Worm (Caenorhabditis elegans) whole organism, early embryonic: ENCODE results near the gene C52A10.3.

Experiments
- B0310.2 ChIP-seq: sonication (generic microtip); optimal IDR thresholded peaks from 2 replicates; lab custom pipeline; 2016; ENCODE audit warnings: mild to moderate bottlenecking, missing genetic modification characterization, missing compliant biosample characterization
- F13C5.2 ChIP-seq: sonication (generic microtip); optimal IDR thresholded peaks from 2 replicates; lab custom pipeline; 2017; ENCODE audit warnings: mild to moderate bottlenecking, missing genetic modification characterization, inconsistent platforms, missing compliant biosample characterization
- aly-1 ChIP-seq: sonication (generic microtip); optimal IDR thresholded peaks from 2 replicates; lab custom pipeline; 2016; ENCODE audit warnings: missing genetic modification characterization, missing compliant biosample characterization
- ama-1 ChIP-seq: fragments of 150-350 bp; optimal IDR thresholded peaks from 2 replicates; lab custom pipeline; 2014
- ceh-13 ChIP-seq: fragments of 200-800 bp; sonication (Bioruptor generic); optimal IDR thresholded peaks from 2 replicates; lab custom pipeline; 2018; ENCODE audit warnings: mild to moderate bottlenecking, missing genetic modification characterization, missing compliant biosample characterization
- ceh-36 ChIP-seq: sonication (generic microtip); optimal IDR thresholded peaks from 2 replicates; lab custom pipeline; 2016; ENCODE audit warnings: missing genetic modification characterization, inconsistent platforms, missing compliant biosample characterization
- hmbx-1 ChIP-seq: sonication (generic microtip); optimal IDR thresholded peaks from 2 replicates; lab custom pipeline; 2016; ENCODE audit warnings: mild to moderate bottlenecking, missing genetic modification characterization, missing compliant biosample characterization
- hmg-4 ChIP-seq: fragments of 200-800 bp; sonication (Bioruptor generic); optimal IDR thresholded peaks from 2 replicates; lab custom pipeline; 2018; ENCODE audit warnings: mild to moderate bottlenecking, missing genetic modification characterization, missing compliant biosample characterization
- hnd-1 ChIP-seq: sonication (generic microtip); optimal IDR thresholded peaks from 2 replicates; lab custom pipeline; 2016; ENCODE audit warnings: missing genetic modification characterization, missing compliant biosample characterization
- pes-1 ChIP-seq: fragments of 200-800 bp; sonication (Bioruptor generic); IDR thresholded peaks from 2 replicates; pipeline ENCODE4 v1.3.6; 2022; ENCODE audit warnings: missing genetic modification reagents, missing genetic modification characterization, missing compliant biosample characterization
- scrt-1 ChIP-seq: fragments of 200-800 bp; sonication (Bioruptor generic); IDR thresholded peaks from 2 replicates; pipeline ENCODE4 v1.3.6; 2022; ENCODE audit warnings: missing genetic modification characterization, missing compliant biosample characterization
- sea-1 ChIP-seq: fragments of 200-800 bp; sonication (Bioruptor generic); conservative IDR thresholded peaks from 2 replicates; pipeline ENCODE4 v1.3.6; 2022; ENCODE audit warnings: missing genetic modification characterization, missing compliant biosample characterization
- tbx-11 ChIP-seq: fragments of 200-800 bp; sonication (Bioruptor generic); IDR thresholded peaks from 2 replicates; pipeline ENCODE4 v1.3.6; 2022; ENCODE audit warnings: missing genetic modification characterization, missing compliant biosample characterization
- tbx-37 ChIP-seq: fragments of 200-800 bp; sonication (Bioruptor generic); conservative IDR thresholded peaks from 2 replicates; pipeline ENCODE4 v1.3.6; 2022; ENCODE audit warnings: missing genetic modification reagents, missing genetic modification characterization, missing compliant biosample characterization

ce11 chrV:5278001-5278400 lies 38.7 kb upstream of the C52A10.3 start, which contains the start of gene B0238.9:
- TF ChIP-seq ama-1 (no peak), pes-1 (no peak), F13C5.2 (tag; lab: Kevin White, UChicago) (no peak), B0310.2 (no peak), ceh-36 (tag; lab: Kevin White, UChicago) (no peak), sea-1 (no peak), hmg-4 (no peak), hnd-1 (tag; lab: Kevin White, UChicago) (no peak), tbx-11 (GFP tag; lab: Robert Waterston, UW) (no peak), tbx-37 (GFP tag; lab: Robert Waterston, UW) (no peak), aly-1 (tag; lab: Kevin White, UChicago) (no peak), hmbx-1 (no peak), scrt-1 (GFP tag; lab: Robert Waterston, UW) (no peak), ceh-13 (no peak)
